Fruit fly (Drosophila melanogaster): ENCODE data around the gene CG42570.

CG42570 gene

DNA sequence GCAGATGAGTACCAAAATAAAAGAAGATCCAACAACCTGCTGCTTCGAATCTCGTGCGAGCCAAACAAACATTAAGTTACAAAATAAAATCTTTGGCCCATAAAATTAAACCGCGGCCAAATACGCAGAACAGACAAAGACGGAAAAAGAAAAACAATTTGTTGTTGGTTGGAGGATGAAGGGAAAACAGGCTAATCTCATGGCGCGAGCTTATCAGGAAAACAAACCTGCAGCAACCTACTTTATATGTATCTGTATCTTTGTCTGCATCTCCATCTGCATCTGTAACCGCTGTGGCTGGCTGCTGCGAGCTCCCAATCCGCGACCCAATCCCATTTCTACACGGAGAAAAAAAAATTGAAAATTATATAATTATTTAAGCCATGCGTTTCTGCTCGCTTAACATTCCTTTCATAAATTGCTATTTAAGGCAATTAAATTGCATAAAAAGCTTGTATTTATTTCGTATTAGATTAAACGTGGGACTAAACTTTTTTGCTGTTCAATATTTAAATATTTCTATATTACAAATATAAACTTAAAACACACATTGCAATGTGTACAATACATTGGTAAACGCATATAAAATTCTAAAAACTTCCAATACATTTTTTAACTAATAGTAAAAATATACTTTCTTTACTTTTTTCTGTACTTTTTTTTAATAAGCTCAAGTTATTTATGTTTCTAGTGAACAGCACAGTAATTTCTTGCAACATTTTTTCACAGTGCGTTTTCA, 24.7 kb upstream of the CG42570 start (continued):
- TF ChIP-seq odd (GFP tag; optimal IDR thresholded peaks at IDR 0.05), result peak; percentile 18
- no peak for TF ChIP-seq corto (GFP tag; optimal IDR thresholded peaks at IDR 0.05)
- no peak for TF ChIP-seq CG14014 (GFP tag; IDR thresholded peaks at IDR 0.05)
- TF ChIP-seq Med (GFP tag), result peak; percentile 42
- TF ChIP-seq knrl (GFP tag; IDR thresholded peaks at IDR 0.05; ENCODE audit: partially characterized antibody), result no peak
- TF ChIP-seq vvl (GFP tag; IDR thresholded peaks at IDR 0.05), result no peak
- TF ChIP-seq lab (GFP tag; optimal IDR thresholded peaks at IDR 0.05), result no peak
- no peak for TF ChIP-seq tna (GFP tag; IDR thresholded peaks at IDR 0.05; ENCODE audit: partially characterized antibody)
- TF ChIP-seq CG4730 (GFP tag; IDR thresholded peaks at IDR 0.05), result no peak
- TF ChIP-seq CG3281 (GFP tag; optimal IDR thresholded peaks at IDR 0.05), result no peak
- no peak for TF ChIP-seq Bteb2 (GFP tag; optimal IDR thresholded peaks at IDR 0.05)
- TF ChIP-seq CG4820 (GFP tag; optimal IDR thresholded peaks at IDR 0.05), result peak; percentile 20
- TF ChIP-seq CG15696 (tag; optimal IDR thresholded peaks at IDR 0.05), result peak; percentile 38
- TF ChIP-seq run (tag; optimal IDR thresholded peaks at IDR 0.05), result peak; percentile 0
- TF ChIP-seq nmo (GFP tag; optimal IDR thresholded peaks at IDR 0.05), result peak; percentile 77
- TF ChIP-seq CG10366 (GFP tag; IDR thresholded peaks at IDR 0.05), result no peak
- peak; percentile 68 for TF ChIP-seq CG2712 (tag; optimal IDR thresholded peaks at IDR 0.05)
- no peak for TF ChIP-seq CG18764 (GFP tag; optimal IDR thresholded peaks at IDR 0.05)
- TF ChIP-seq CG11560 (tag; IDR thresholded peaks at IDR 0.05), result no peak
- no peak for TF ChIP-seq pb (GFP tag; optimal IDR thresholded peaks at IDR 0.05)
- no peak for TF ChIP-seq cad (GFP tag; optimal IDR thresholded peaks at IDR 0.05)
- TF ChIP-seq Hsf (GFP tag; optimal IDR thresholded peaks at IDR 0.05), result no peak
- TF ChIP-seq Drgx (GFP tag; IDR thresholded peaks at IDR 0.05), result no peak
- no peak for TF ChIP-seq CG9876 (GFP tag; optimal IDR thresholded peaks at IDR 0.05)
- peak; percentile 22; the same call in 1 of the 3 replicates for TF ChIP-seq CG11093 (GFP tag; IDR thresholded peaks at IDR 0.05)
- TF ChIP-seq hkb (optimal IDR thresholded peaks at IDR 0.05), result no peak
- TF ChIP-seq hkb (GFP tag; IDR thresholded peaks at IDR 0.05), result no peak
- no peak for TF ChIP-seq Scr (GFP tag; IDR thresholded peaks at IDR 0.05; ENCODE audit: partially characterized antibody)
- no peak for TF ChIP-seq kay (GFP tag; optimal IDR thresholded peaks at IDR 0.05)
- no peak for TF ChIP-seq CG9817 (tag; optimal IDR thresholded peaks at IDR 0.05)
- TF ChIP-seq CG15269 (tag; optimal IDR thresholded peaks at IDR 0.05), result peak; percentile 27
- peak; percentile 47 for TF ChIP-seq CoRest (tag; optimal IDR thresholded peaks at IDR 0.05)
- TF ChIP-seq trem (tag; optimal IDR thresholded peaks at IDR 0.05), result peak; percentile 35
- no peak for TF ChIP-seq HmgZ (tag; optimal IDR thresholded peaks at IDR 0.05)
- TF ChIP-seq CG9797 (GFP tag; optimal IDR thresholded peaks at IDR 0.05), result no peak
- no peak for TF ChIP-seq MTF-1 (GFP tag; optimal IDR thresholded peaks at IDR 0.05; ENCODE audit: borderline replicate concordance)
- TF ChIP-seq caup (GFP tag; optimal IDR thresholded peaks at IDR 0.05; ENCODE audit: severe bottlenecking), result no peak
- peak; percentile 13 for TF ChIP-seq Nf-YB (GFP tag; optimal IDR thresholded peaks at IDR 0.05)
- no peak for TF ChIP-seq fd3F (GFP tag; optimal IDR thresholded peaks at IDR 0.05)
- TF ChIP-seq fru (optimal IDR thresholded peaks at IDR 0.05), result no peak
- TF ChIP-seq CG6854 (GFP tag; optimal IDR thresholded peaks at IDR 0.05), result no peak
- TF ChIP-seq CG6689 (GFP tag; IDR thresholded peaks at IDR 0.05), result no peak
- TF ChIP-seq danr (GFP tag; IDR thresholded peaks at IDR 0.05), result no peak
- no peak for TF ChIP-seq B-H2 (GFP tag; optimal IDR thresholded peaks at IDR 0.05)
- TF ChIP-seq esg (GFP tag; conservative IDR thresholded peaks at IDR 0.05), result no peak
- TF ChIP-seq CG11695 (GFP tag; IDR thresholded peaks at IDR 0.05), result no peak
- TF ChIP-seq CG8478 (optimal IDR thresholded peaks at IDR 0.05), result no peak
- TF ChIP-seq amos (GFP tag; IDR thresholded peaks at IDR 0.05; ENCODE audit: partially characterized antibody), result no peak
- TF ChIP-seq tio (GFP tag; optimal IDR thresholded peaks at IDR 0.05), result peak; percentile 54
- no peak for TF ChIP-seq CG12236 (GFP tag; optimal IDR thresholded peaks at IDR 0.05)
- no peak for TF ChIP-seq Deaf1 (tag; optimal IDR thresholded peaks at IDR 0.05)
